Worm (Caenorhabditis elegans) whole organism, young adult: ENCODE measurements around the gene Y48C3A.5.

ENCODE experiments used
- B0035.1 ChIP-seq: sonication (generic microtip); optimal IDR thresholded peaks from 2 replicates; lab custom pipeline; 2016; ENCODE audit warnings: missing genetic modification characterization, mild to moderate bottlenecking, missing compliant biosample characterization, missing genotype, missing genetic modification reagents
- B0261.1 ChIP-seq: sonication (generic microtip); optimal IDR thresholded peaks from 2 replicates; lab custom pipeline; 2016; ENCODE audit warnings: mild to moderate bottlenecking, missing genetic modification characterization, moderate library complexity, missing compliant biosample characterization
- B0336.3 ChIP-seq: fragments of 200-800 bp; sonication (Bioruptor generic); IDR thresholded peaks from 2 replicates; pipeline ENCODE4 v1.3.6; 2022; ENCODE audit warnings: missing genetic modification characterization, missing compliant biosample characterization
- D2030.7 ChIP-seq: fragments of 200-800 bp; sonication (Bioruptor generic); IDR thresholded peaks from 2 replicates; pipeline ENCODE4 v1.3.6; 2022; ENCODE audit warnings: missing genetic modification reagents, missing genetic modification characterization, missing compliant biosample characterization
- F22D6.2 ChIP-seq: sonication (generic microtip); optimal IDR thresholded peaks from 2 replicates; lab custom pipeline; 2016; ENCODE audit warnings: mild to moderate bottlenecking, missing genetic modification characterization, missing compliant biosample characterization
- F23B12.7 ChIP-seq: sonication (generic microtip); optimal IDR thresholded peaks from 2 replicates; lab custom pipeline; 2017; ENCODE audit warnings: missing genetic modification characterization, mild to moderate bottlenecking, missing compliant biosample characterization, antibody characterized with exemption, moderate library complexity; ENCODE audit not compliant: insufficient read depth
- F33H1.4 ChIP-seq: fragments of 200-800 bp; sonication (Bioruptor generic); IDR thresholded peaks from 2 replicates; pipeline ENCODE4 v1.3.6; 2022; ENCODE audit warnings: missing genetic modification reagents, missing genetic modification characterization, missing compliant biosample characterization
- F49E8.2 ChIP-seq: sonication (generic microtip); optimal IDR thresholded peaks from 3 replicates; lab custom pipeline; 2017; ENCODE audit warnings: missing genetic modification characterization, mild to moderate bottlenecking, missing compliant biosample characterization, antibody characterized with exemption, moderate library complexity; ENCODE audit not compliant: insufficient read depth
- F57A8.1 ChIP-seq: fragments of 200-800 bp; sonication (Bioruptor generic); optimal IDR thresholded peaks from 2 replicates; lab custom pipeline; 2018; ENCODE audit warnings: mild to moderate bottlenecking, missing genetic modification characterization, moderate library complexity, missing compliant biosample characterization
- F57C9.4 ChIP-seq: sonication (generic microtip); optimal IDR thresholded peaks from 2 replicates; lab custom pipeline; 2017; ENCODE audit warnings: mild to moderate bottlenecking, missing genetic modification characterization, missing compliant biosample characterization
- Y53F4B.3 ChIP-seq: fragments of 200-800 bp; sonication (Bioruptor generic); IDR thresholded peaks from 2 replicates; pipeline ENCODE4 v1.3.6; 2022; ENCODE audit warnings: missing genetic modification reagents, missing genetic modification characterization, missing compliant biosample characterization
- Y56A3A.18 ChIP-seq: fragments of 200-800 bp; sonication (Bioruptor generic); IDR thresholded peaks from 2 replicates; pipeline ENCODE4 v1.3.6; 2022; ENCODE audit warnings: missing genetic modification reagents, missing genetic modification characterization, missing compliant biosample characterization
- Y67H2A.10 ChIP-seq: fragments of 200-800 bp; sonication (Bioruptor generic); conservative IDR thresholded peaks from 2 replicates; pipeline ENCODE4 v1.3.6; 2022; ENCODE audit warnings: missing genetic modification reagents, missing genetic modification characterization, missing compliant biosample characterization
- ZK185.1 ChIP-seq: sonication (generic microtip); optimal IDR thresholded peaks from 2 replicates; lab custom pipeline; 2016; ENCODE audit warnings: mild to moderate bottlenecking, missing genetic modification characterization, missing compliant biosample characterization; ENCODE audit not compliant: poor library complexity, severe bottlenecking
- akir-1 ChIP-seq: fragments of 200-800 bp; sonication (Bioruptor generic); optimal IDR thresholded peaks from 2 replicates; lab custom pipeline; 2018; ENCODE audit warnings: mild to moderate bottlenecking, missing genetic modification characterization, moderate library complexity, missing compliant biosample characterization
- aptf-2 ChIP-seq: fragments of 200-800 bp; sonication (Bioruptor generic); conservative IDR thresholded peaks from 2 replicates; pipeline ENCODE4 v1.3.6; 2022; ENCODE audit warnings: missing genetic modification reagents, missing genetic modification characterization, missing compliant biosample characterization
- attf-3 ChIP-seq: fragments of 200-800 bp; sonication (Bioruptor generic); conservative IDR thresholded peaks from 2 replicates; pipeline ENCODE4 v1.3.6; 2022; ENCODE audit warnings: missing genetic modification reagents, missing genetic modification characterization, missing compliant biosample characterization
- bed-1 ChIP-seq: fragments of 200-800 bp; sonication (Bioruptor generic); IDR thresholded peaks from 2 replicates; pipeline ENCODE4 v1.3.6; 2022; ENCODE audit warnings: missing genetic modification reagents, missing genetic modification characterization, missing compliant biosample characterization
- ccch-3 ChIP-seq: fragments of 200-800 bp; sonication (Bioruptor generic); optimal IDR thresholded peaks from 2 replicates; lab custom pipeline; 2018; ENCODE audit warnings: mild to moderate bottlenecking, missing genetic modification characterization, missing compliant biosample characterization
- ceh-27 ChIP-seq: fragments of 200-800 bp; sonication (Bioruptor generic); optimal IDR thresholded peaks from 2 replicates; lab custom pipeline; 2018; ENCODE audit warnings: mild to moderate bottlenecking, missing genetic modification characterization, moderate library complexity, missing compliant biosample characterization
- die-1 ChIP-seq: sonication (generic microtip); optimal IDR thresholded peaks from 2 replicates; lab custom pipeline; 2016; ENCODE audit warnings: missing genotype, mild to moderate bottlenecking, missing genetic modification characterization, missing compliant biosample characterization
- dox-1 ChIP-seq: fragments of 200-800 bp; sonication (Bioruptor generic); IDR thresholded peaks from 2 replicates; pipeline ENCODE4 v1.3.6; 2022; ENCODE audit warnings: missing genetic modification reagents, missing genetic modification characterization, missing compliant biosample characterization
- egl-44 ChIP-seq: fragments of 200-800 bp; sonication (Bioruptor generic); IDR thresholded peaks from 2 replicates; pipeline ENCODE4 v1.3.6; 2022; ENCODE audit warnings: missing genetic modification reagents, missing genetic modification characterization, missing compliant biosample characterization
- ekl-4 ChIP-seq: fragments of 200-800 bp; sonication (Bioruptor generic); IDR thresholded peaks from 2 replicates; pipeline ENCODE4 v1.3.6; 2022; ENCODE audit warnings: missing genetic modification reagents, missing genetic modification characterization, missing compliant biosample characterization
- ets-4 ChIP-seq: fragments of 200-800 bp; sonication (Bioruptor generic); optimal IDR thresholded peaks from 2 replicates; lab custom pipeline; 2018; ENCODE audit warnings: mild to moderate bottlenecking, missing genetic modification characterization, missing compliant biosample characterization
- hmg-20 ChIP-seq: fragments of 200-800 bp; sonication (Bioruptor generic); IDR thresholded peaks from 2 replicates; pipeline ENCODE4 v1.3.6; 2022; ENCODE audit warnings: missing genetic modification reagents, missing genetic modification characterization, missing compliant biosample characterization
- hrde-1 ChIP-seq: sonication (generic microtip); optimal IDR thresholded peaks from 2 replicates; lab custom pipeline; 2016; ENCODE audit warnings: missing genetic modification characterization, mild to moderate bottlenecking, missing compliant biosample characterization, moderate library complexity, missing genotype, missing genetic modification reagents, borderline replicate concordance
- hsf-1 ChIP-seq: fragments of 200-800 bp; sonication (Bioruptor generic); IDR thresholded peaks from 2 replicates; pipeline ENCODE4 v1.3.6; 2022; ENCODE audit warnings: missing genetic modification reagents, missing genetic modification characterization, missing compliant biosample characterization
- lag-1 ChIP-seq: fragments of 200-800 bp; sonication (Bioruptor generic); IDR thresholded peaks from 2 replicates; pipeline ENCODE4 v1.3.6; 2022; ENCODE audit warnings: missing genetic modification reagents, missing genetic modification characterization, missing compliant biosample characterization
- let-526 ChIP-seq: fragments of 200-800 bp; sonication (Bioruptor generic); IDR thresholded peaks from 2 replicates; pipeline ENCODE4 v1.3.6; 2022; ENCODE audit warnings: missing genetic modification reagents, missing genetic modification characterization, missing compliant biosample characterization
- lir-1 ChIP-seq: fragments of 200-800 bp; sonication (Bioruptor generic); conservative IDR thresholded peaks from 2 replicates; pipeline ENCODE4 v1.3.6; 2022; ENCODE audit warnings: missing genetic modification reagents, missing genetic modification characterization, missing compliant biosample characterization
- lsl-1 ChIP-seq: fragments of 200-800 bp; sonication (Bioruptor generic); optimal IDR thresholded peaks from 2 replicates; lab custom pipeline; 2018; ENCODE audit warnings: mild to moderate bottlenecking, missing genetic modification characterization, moderate library complexity, missing compliant biosample characterization
- mcd-1 ChIP-seq: fragments of 200-800 bp; sonication (Bioruptor generic); IDR thresholded peaks from 2 replicates; pipeline ENCODE4 v1.3.6; 2022; ENCODE audit warnings: missing genetic modification reagents, missing genetic modification characterization, missing compliant biosample characterization
- nhr-120 ChIP-seq: fragments of 200-800 bp; sonication (Bioruptor generic); IDR thresholded peaks from 2 replicates; pipeline ENCODE4 v1.3.6; 2022; ENCODE audit warnings: missing genetic modification characterization, missing compliant biosample characterization
- nhr-90 ChIP-seq: sonication (generic microtip); optimal IDR thresholded peaks from 2 replicates; lab custom pipeline; 2016; ENCODE audit warnings: missing genotype, mild to moderate bottlenecking, missing genetic modification characterization, missing compliant biosample characterization
- pha-4 ChIP-seq: fragments of 150-350 bp; sonication (generic microtip); optimal IDR thresholded peaks from 2 replicates; lab custom pipeline; 2014; ENCODE audit warnings: missing biosample characterization, missing genetic modification reagents, missing genetic modification characterization
- rec-8 ChIP-seq, 2 experiments: sonication (generic microtip); optimal IDR thresholded peaks; 2 replicates each; lab custom pipeline; 2016; ENCODE audit warnings: mild to moderate bottlenecking in 2 of 2, missing genetic modification characterization in 2 of 2, missing genetic modification reagents in 2 of 2, missing genotype in 2 of 2, missing biosample characterization in 1 of 2, missing compliant biosample characterization in 1 of 2, moderate library complexity in 1 of 2
- repo-1 ChIP-seq: sonication (generic microtip); optimal IDR thresholded peaks from 2 replicates; lab custom pipeline; 2017; ENCODE audit warnings: mild to moderate bottlenecking, missing genetic modification characterization, missing compliant biosample characterization
- rpc-1 ChIP-seq, 2 experiments: fragments of 150-350 bp in 1 of 2; sonication (generic microtip) in 1 of 2; optimal IDR thresholded peaks; 2 replicates each; lab custom pipeline; 2014 to 2018; ENCODE audit warnings: missing biosample characterization in 1 of 2, missing genetic modification characterization in 1 of 2, missing genetic modification reagents in 1 of 2, missing genotype in 1 of 2
- sea-2 ChIP-seq: fragments of 200-800 bp; sonication (Bioruptor generic); IDR thresholded peaks from 2 replicates; pipeline ENCODE4 v1.3.6; 2022; ENCODE audit warnings: missing genetic modification characterization, missing compliant biosample characterization
- snpc-1.1 ChIP-seq: sonication (generic microtip); optimal IDR thresholded peaks from 2 replicates; lab custom pipeline; 2017; ENCODE audit warnings: missing genetic modification characterization, mild to moderate bottlenecking, missing compliant biosample characterization, antibody characterized with exemption, moderate library complexity, missing genotype, missing genetic modification reagents; ENCODE audit not compliant: insufficient read depth
- somi-1 ChIP-seq: fragments of 200-800 bp; sonication (Bioruptor generic); optimal IDR thresholded peaks from 2 replicates; lab custom pipeline; 2018; ENCODE audit warnings: mild to moderate bottlenecking, missing genetic modification characterization, missing compliant biosample characterization
- tbp1 ChIP-seq: fragments of 200-800 bp; sonication (Bioruptor generic); optimal IDR thresholded peaks from 2 replicates; lab custom pipeline; 2018; ENCODE audit warnings: mild to moderate bottlenecking, missing genetic modification characterization, missing compliant biosample characterization
- tbx-9 ChIP-seq: sonication (generic microtip); optimal IDR thresholded peaks from 2 replicates; lab custom pipeline; 2016; ENCODE audit warnings: borderline replicate concordance, missing genetic modification characterization, inconsistent platforms, missing compliant biosample characterization
- ztf-18 ChIP-seq: sonication (generic microtip); optimal IDR thresholded peaks from 2 replicates; lab custom pipeline; 2016; ENCODE audit warnings: missing genotype, mild to moderate bottlenecking, missing genetic modification characterization, missing compliant biosample characterization
- ztf-6 ChIP-seq: fragments of 200-800 bp; sonication (Bioruptor generic); IDR thresholded peaks from 2 replicates; pipeline ENCODE4 v1.3.6; 2022; ENCODE audit warnings: missing genetic modification reagents, missing genetic modification characterization, missing compliant biosample characterization

Y48C3A.5 gene

DNA sequence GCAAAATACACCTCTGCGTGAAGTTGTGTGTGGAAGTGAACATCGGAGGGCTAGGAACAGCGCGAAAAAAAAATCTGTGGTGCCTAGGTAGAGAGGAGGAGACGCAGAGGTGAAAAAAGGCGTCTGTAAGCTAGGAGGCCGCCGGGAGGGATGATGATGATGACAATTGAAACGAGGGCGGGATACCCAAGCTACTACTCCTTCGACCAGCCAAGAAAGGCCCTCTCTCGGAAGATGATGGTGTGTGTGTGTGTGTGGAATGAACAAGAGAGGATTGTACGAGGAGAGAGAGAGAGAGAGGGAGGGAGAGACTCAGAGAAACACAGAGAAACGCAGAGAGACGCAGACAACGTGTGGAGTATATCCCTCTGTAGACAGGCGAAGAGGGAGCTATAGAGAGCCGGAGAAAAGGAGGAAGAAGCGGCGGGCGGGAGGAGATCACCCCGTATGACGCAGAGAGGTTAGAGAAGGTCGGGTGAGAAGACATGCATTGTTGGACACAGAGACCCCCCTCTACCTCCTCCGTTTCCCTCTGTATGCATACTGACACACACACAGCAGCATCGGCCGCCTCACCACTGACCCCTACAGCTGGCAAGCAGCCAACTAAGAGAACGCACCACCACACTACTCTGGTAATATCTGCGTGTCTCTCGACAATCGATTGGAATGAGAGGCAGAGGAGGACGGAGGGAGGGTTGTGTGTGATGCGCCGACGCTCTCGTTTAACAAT lies 64.3 kb downstream of the Y48C3A.5 start (continued):
- TF ChIP-seq hsf-1 (GFP tag; lab: Robert Waterston, UW) (no peak), ccch-3 (GFP tag; lab: Kevin White, UChicago) (no peak), nhr-120 (GFP tag; lab: Robert Waterston, UW) (no peak), repo-1 (no peak), Y56A3A.18 (GFP tag; lab: Robert Waterston, UW) (no peak), pha-4 (peak; percentile 7), ztf-6 (no peak), lir-1 (GFP tag; lab: Robert Waterston, UW) (peak; percentile 40; the same call in 1 of the 2 replicates), hmg-20 (GFP tag; lab: Robert Waterston, UW) (no peak), egl-44 (no peak), Y67H2A.10 (GFP tag; lab: Robert Waterston, UW) (no peak), B0261.1 (tag; lab: Kevin White, UChicago) (no peak), F49E8.2 (tag; lab: Kevin White, UChicago) (no peak), tbx-9 (tag; lab: Kevin White, UChicago) (no peak), die-1 (tag; lab: Kevin White, UChicago) (peak; percentile 43), bed-1 (GFP tag; lab: Robert Waterston, UW) (no peak), attf-3 (peak; percentile 34; the same call in 1 of the 2 replicates), dox-1 (GFP tag; lab: Robert Waterston, UW) (peak; percentile 87), B0336.3 (GFP tag; lab: Robert Waterston, UW) (peak; percentile 68), B0035.1 (tag; lab: Kevin White, UChicago) (peak; percentile 1), sea-2 (GFP tag; lab: Robert Waterston, UW) (no peak), hrde-1 (no peak), F22D6.2 (tag; lab: Kevin White, UChicago) (no peak), somi-1 (GFP tag; lab: Kevin White, UChicago) (no peak), rpc-1 (optimal IDR thresholded peaks at IDR 0.05; lab: Kevin White, UChicago) (no peak), rpc-1 (tag; optimal IDR thresholded peaks at IDR 0.05; lab: Kevin White, UChicago) (no peak), aptf-2 (GFP tag; lab: Robert Waterston, UW) (no peak), ceh-27 (GFP tag; lab: Kevin White, UChicago) (peak; percentile 79), ekl-4 (GFP tag; lab: Robert Waterston, UW) (peak; percentile 49; the same call in 1 of the 2 replicates), snpc-1.1 (tag; lab: Kevin White, UChicago) (no peak), D2030.7 (GFP tag; lab: Robert Waterston, UW) (no peak), lsl-1 (GFP tag; lab: Kevin White, UChicago) (no peak), ztf-18 (tag; lab: Kevin White, UChicago) (peak; percentile 36), lag-1 (GFP tag; lab: Robert Waterston, UW) (no peak), F23B12.7 (tag; lab: Kevin White, UChicago) (no peak), rec-8 (tag; optimal IDR thresholded peaks at IDR 0.05; lab: Kevin White, UChicago) (no peak), mcd-1 (GFP tag; lab: Robert Waterston, UW) (peak; percentile 41), akir-1 (no peak), ZK185.1 (no peak), Y53F4B.3 (GFP tag; lab: Robert Waterston, UW) (no peak), F57A8.1 (GFP tag; lab: Kevin White, UChicago) (no peak), let-526 (GFP tag; lab: Robert Waterston, UW) (no peak), nhr-90 (peak; percentile 0), F33H1.4 (GFP tag; lab: Robert Waterston, UW) (0 out of 2 replicates have a peak, but pooled peaks have one; percentile 14), ets-4 (GFP tag; lab: Kevin White, UChicago) (no peak), tbp1 (GFP tag; lab: Kevin White, UChicago) (no peak), F57C9.4 (tag; lab: Kevin White, UChicago) (no peak)
